Fruit fly (Drosophila melanogaster) Kc167 (cell line): ENCODE data around the gene Sgs3.

Source experiments
- Myc ChIP-seq: fragments of >200 bp; optimal IDR thresholded peaks from 2 replicates; lab custom pipeline; 2017; ENCODE audit warnings: missing external identifiers
- Sin3A ChIP-seq: fragments of >200 bp; optimal IDR thresholded peaks from 2 replicates; lab custom pipeline; 2018; ENCODE audit warnings: missing external identifiers
- h ChIP-seq: fragments of >200 bp; optimal IDR thresholded peaks from 3 replicates; lab custom pipeline; 2018; ENCODE audit warnings: missing external identifiers
- insv ChIP-seq: fragments of >200 bp; optimal IDR thresholded peaks from 3 replicates; lab custom pipeline; 2018; ENCODE audit warnings: missing external identifiers
- psq ChIP-seq: fragments of >200 bp; optimal IDR thresholded peaks from 2 replicates; lab custom pipeline; 2017; ENCODE audit warnings: missing external identifiers
- ttk ChIP-seq: sonication (Bioruptor generic); optimal IDR thresholded peaks from 2 replicates; lab custom pipeline; 2017; ENCODE audit warnings: missing external identifiers

- TF ChIP-seq psq (no peak), Sin3A (lab: Kevin White, UChicago) (no peak), h (lab: Kevin White, UChicago) (no peak), insv (lab: Kevin White, UChicago) (no peak), Myc (lab: Kevin White, UChicago) (no peak), ttk (lab: Kevin White, UChicago) (no peak)
These were observed 37.4 kb upstream of the Sgs3 start, which contains the start of gene Vha16-2 for dm6 chr3L:11474658-11475057.
